Fruit fly (Drosophila melanogaster): ENCODE measurements around the gene CG11698.

dm6 chr3R:8355579-8355978 lies 43.6 kb downstream of the CG11698 start:
- peak; percentile 91 for TF ChIP-seq CG17806 (tag; optimal IDR thresholded peaks at IDR 0.05)
- TF ChIP-seq CG32121 (GFP tag; IDR thresholded peaks at IDR 0.05) = peak; percentile 82
- TF ChIP-seq D1 (tag; optimal IDR thresholded peaks at IDR 0.05) = peak; percentile 70
- TF ChIP-seq rn (GFP tag; IDR thresholded peaks at IDR 0.05) = peak; percentile 67
- peak; percentile 17; the same call in 1 of the 2 replicates for TF ChIP-seq CG10348 (GFP tag; IDR thresholded peaks at IDR 0.05)
